Worm (Caenorhabditis elegans): ENCODE results near the gene C03E10.1.

- TF ChIP-seq F10B5.3 (tag; optimal IDR thresholded peaks at IDR 0.05): no peak
- TF ChIP-seq nhr-237 (tag; optimal IDR thresholded peaks at IDR 0.05): no peak
- TF ChIP-seq attf-4 (tag; optimal IDR thresholded peaks at IDR 0.05): no peak
- no peak for TF ChIP-seq ama-1 (optimal IDR thresholded peaks at IDR 0.05)
- no peak for TF ChIP-seq nhr-11 (tag; optimal IDR thresholded peaks at IDR 0.05)
- no peak for TF ChIP-seq D1046.2 (GFP tag; IDR thresholded peaks at IDR 0.05)
- no peak for TF ChIP-seq ctbp-1 (GFP tag; IDR thresholded peaks at IDR 0.05)
- no peak for TF ChIP-seq daf-12 (tag; optimal IDR thresholded peaks at IDR 0.05)
- TF ChIP-seq R02D3.7 (tag; optimal IDR thresholded peaks at IDR 0.05): no peak
- TF ChIP-seq nhr-77 (tag; optimal IDR thresholded peaks at IDR 0.05): no peak
- TF ChIP-seq lin-13 (GFP tag; optimal IDR thresholded peaks at IDR 0.05): no peak
These were observed 9.6 kb downstream of the C03E10.1 start, which contains the start of gene srh-47 for ce11 chrV:11300539-11300938.

Data from whole organism, L4 larva.